Fruit fly (Drosophila melanogaster) whole organism, adult: ENCODE measurements around the gene Nazo.

ENCODE experiments used
- CG11617 ChIP-seq: fragments of 200-800 bp; sonication (Bioruptor generic); optimal IDR thresholded peaks from 2 replicates; lab custom pipeline; 2017; ENCODE audit warnings: mild to moderate bottlenecking, missing biosample characterization, missing genetic modification reagents, missing genetic modification characterization
- CG12768 ChIP-seq: fragments of 200-800 bp; sonication (Bioruptor generic); optimal IDR thresholded peaks from 2 replicates; lab custom pipeline; 2017; ENCODE audit warnings: missing biosample characterization, missing genetic modification characterization, mild to moderate bottlenecking, moderate library complexity, missing genetic modification reagents
- CG14711 ChIP-seq: fragments of 200-800 bp; sonication (Bioruptor generic); optimal IDR thresholded peaks from 2 replicates; lab custom pipeline; 2018; ENCODE audit warnings: missing biosample characterization, mild to moderate bottlenecking, missing genetic modification characterization, moderate library complexity
- CG1620 ChIP-seq: fragments of 200-800 bp; sonication (Bioruptor generic); optimal IDR thresholded peaks from 2 replicates; lab custom pipeline; 2016; ENCODE audit warnings: missing biosample characterization, missing genetic modification characterization
- CG5204 ChIP-seq: fragments of 200-800 bp; sonication (Bioruptor generic); optimal IDR thresholded peaks from 2 replicates; lab custom pipeline; 2016; ENCODE audit warnings: missing biosample characterization, missing genetic modification characterization
- CG7045 ChIP-seq: fragments of 200-800 bp; sonication (Bioruptor generic); optimal IDR thresholded peaks from 2 replicates; lab custom pipeline; 2017; ENCODE audit warnings: missing biosample characterization, mild to moderate bottlenecking, missing genetic modification characterization
- CG7101 ChIP-seq: fragments of 200-800 bp; sonication (Bioruptor generic); optimal IDR thresholded peaks from 2 replicates; lab custom pipeline; 2018; ENCODE audit warnings: missing biosample characterization, mild to moderate bottlenecking, missing genetic modification characterization, moderate library complexity
- Clk ChIP-seq: fragments of 200-800 bp; sonication (Bioruptor generic); optimal IDR thresholded peaks from 2 replicates; lab custom pipeline; 2017; ENCODE audit warnings: missing biosample characterization, missing genetic modification characterization
- Crg-1 ChIP-seq: fragments of 200-800 bp; sonication (Bioruptor generic); optimal IDR thresholded peaks from 2 replicates; lab custom pipeline; 2016; ENCODE audit warnings: missing biosample characterization, missing genetic modification characterization
- Mnt ChIP-seq: fragments of 200-800 bp; sonication (Bioruptor generic); optimal IDR thresholded peaks from 2 replicates; lab custom pipeline; 2016; ENCODE audit warnings: missing biosample characterization, mild to moderate bottlenecking, missing genetic modification characterization
- ovo ChIP-seq: fragments of 200-800 bp; sonication (Bioruptor generic); optimal IDR thresholded peaks from 2 replicates; lab custom pipeline; 2016; ENCODE audit warnings: missing biosample characterization, missing genetic modification characterization
- toe ChIP-seq: fragments of 200-800 bp; sonication (Bioruptor generic); optimal IDR thresholded peaks from 2 replicates; lab custom pipeline; 2016; ENCODE audit warnings: missing biosample characterization, missing genetic modification characterization

- TF ChIP-seq CG1620 (GFP tag; lab: Kevin White, UChicago) = no peak
- TF ChIP-seq CG11617 (GFP tag; lab: Kevin White, UChicago) = no peak
- no peak for TF ChIP-seq Mnt
- TF ChIP-seq CG7045 (GFP tag; lab: Kevin White, UChicago) = no peak
- TF ChIP-seq ovo (GFP tag; lab: Kevin White, UChicago) = no peak
- no peak for TF ChIP-seq Clk (GFP tag; lab: Kevin White, UChicago)
- TF ChIP-seq CG14711 = no peak
- no peak for TF ChIP-seq CG5204 (GFP tag; lab: Kevin White, UChicago)
- no peak for TF ChIP-seq Crg-1 (GFP tag; lab: Kevin White, UChicago)
- TF ChIP-seq CG12768 (GFP tag; lab: Kevin White, UChicago) = no peak
- TF ChIP-seq toe (GFP tag; lab: Kevin White, UChicago) = no peak
- TF ChIP-seq CG7101 (tag; lab: Kevin White, UChicago) = no peak
These were observed 3.4 kb upstream of the Nazo start for dm6 chr3R:8284234-8284633.
